Worm (Caenorhabditis elegans): ENCODE measurements around the gene Y53F4B.14.

The Y53F4B.14 gene

DNA sequence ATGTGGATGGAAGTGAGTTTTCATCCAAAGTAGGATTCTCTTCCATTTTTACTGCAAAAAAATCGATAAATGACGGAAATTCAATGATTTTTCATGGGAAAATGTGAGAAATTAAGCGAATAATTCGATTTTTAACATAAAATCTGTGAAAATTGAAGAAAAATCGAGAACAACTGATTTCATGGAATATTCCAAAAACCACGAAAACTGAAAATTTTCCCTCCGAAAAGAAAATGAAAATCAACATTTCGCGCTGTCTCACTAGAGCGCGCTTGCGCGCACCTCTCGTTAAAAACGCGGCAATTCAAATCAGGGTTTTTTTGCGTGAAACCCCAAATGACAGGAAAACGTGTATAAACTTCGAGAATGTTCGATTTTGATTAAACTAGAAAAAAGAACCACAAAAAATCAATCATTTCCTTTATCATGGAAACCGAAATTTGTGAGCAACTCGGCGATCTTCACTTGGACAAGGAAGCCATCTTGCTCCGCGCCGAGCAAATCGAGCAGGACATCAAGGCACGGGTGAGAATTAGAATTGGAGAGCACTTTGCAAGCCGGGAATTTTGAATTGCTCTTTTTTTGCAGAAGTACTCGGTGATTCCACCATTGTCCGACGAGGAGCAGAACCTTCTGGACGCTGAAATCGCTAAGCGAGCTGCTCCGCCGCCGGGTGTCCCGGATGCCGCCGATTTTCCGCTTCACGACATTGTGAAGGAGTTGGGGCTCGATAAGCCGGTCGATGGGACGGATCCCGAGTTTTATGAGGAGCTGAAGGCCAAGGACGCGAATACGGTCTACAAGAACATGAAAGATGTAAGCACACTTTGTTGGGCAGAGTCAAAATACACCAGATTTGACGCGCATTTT, 27.2 kb upstream of the Y53F4B.14 start, which contains the start of the genes Y53F4B.9 and Y53F4B.11 (continued):
- TF ChIP-seq madf-6 (GFP tag; IDR thresholded peaks at IDR 0.05) (peak; percentile 99), die-1 (tag; optimal IDR thresholded peaks at IDR 0.05) (no peak), F55B11.4 (tag; optimal IDR thresholded peaks at IDR 0.05; ENCODE audit: borderline replicate concordance, insufficient read depth) (no peak), sdz-38 (tag; optimal IDR thresholded peaks at IDR 0.05) (no peak), zim-3 (tag; optimal IDR thresholded peaks at IDR 0.05) (no peak), dpl-1 (GFP tag; optimal IDR thresholded peaks at IDR 0.05) (peak; percentile 99), F57A8.1 (GFP tag; optimal IDR thresholded peaks at IDR 0.05) (no peak), aptf-3 (GFP tag; IDR thresholded peaks at IDR 0.05) (no peak), Y53F4B.3 (GFP tag; IDR thresholded peaks at IDR 0.05) (no peak), lsy-27 (tag; optimal IDR thresholded peaks at IDR 0.05; ENCODE audit: borderline replicate concordance, insufficient read depth) (no peak), hlh-26 (GFP tag; conservative IDR thresholded peaks at IDR 0.05) (no peak), him-1 (tag; optimal IDR thresholded peaks at IDR 0.05) (peak; percentile 55), snpc-1.1 (tag; optimal IDR thresholded peaks at IDR 0.05; ENCODE audit: insufficient read depth) (peak; percentile 66), C17E4.6 (GFP tag; IDR thresholded peaks at IDR 0.05) (peak; percentile 73; the same call in 1 of the 2 replicates), Y79H2A.3 (GFP tag; conservative IDR thresholded peaks at IDR 0.05) (0 out of 2 replicates have a peak, but pooled peaks have one; percentile 13), madf-8 (GFP tag; conservative IDR thresholded peaks at IDR 0.05) (peak; percentile 97), ceh-91 (GFP tag; IDR thresholded peaks at IDR 0.05) (peak; percentile 97), ZK185.1 (tag; optimal IDR thresholded peaks at IDR 0.05; ENCODE audit: poor library complexity, severe bottlenecking) (no peak), nhr-80 (tag; optimal IDR thresholded peaks at IDR 0.05) (no peak), mes-4 (tag; optimal IDR thresholded peaks at IDR 0.05) (no peak), ztf-26 (tag; optimal IDR thresholded peaks at IDR 0.05) (no peak), F37B4.10 (GFP tag; IDR thresholded peaks at IDR 0.05) (no peak), rpc-1 (optimal IDR thresholded peaks at IDR 0.05) (no peak), rpc-1 (tag; optimal IDR thresholded peaks at IDR 0.05) (no peak), let-607 (tag; optimal IDR thresholded peaks at IDR 0.05) (no peak), unc-130 (GFP tag; optimal IDR thresholded peaks at IDR 0.05) (peak; percentile 86), ceh-100 (GFP tag; IDR thresholded peaks at IDR 0.05) (peak; percentile 88), xnd-1 (tag; optimal IDR thresholded peaks at IDR 0.05) (peak; percentile 94), athp-1 (tag; optimal IDR thresholded peaks at IDR 0.05) (peak; percentile 69), K11D2.4 (GFP tag; IDR thresholded peaks at IDR 0.05) (0 out of 2 replicates have a peak, but pooled peaks have one; percentile 40), lin-54 (GFP tag; optimal IDR thresholded peaks at IDR 0.05) (peak; percentile 100), rcor-1 (GFP tag; IDR thresholded peaks at IDR 0.05) (peak; percentile 83), sea-2 (GFP tag; IDR thresholded peaks at IDR 0.05) (no peak), C06A6.2 (GFP tag; conservative IDR thresholded peaks at IDR 0.05) (no peak), chd-7 (tag; optimal IDR thresholded peaks at IDR 0.05) (no peak), ceh-27 (GFP tag; optimal IDR thresholded peaks at IDR 0.05) (peak; percentile 67), dpff-1 (tag; optimal IDR thresholded peaks at IDR 0.05) (no peak), hsf-1 (GFP tag; IDR thresholded peaks at IDR 0.05) (peak; percentile 94), B0035.1 (tag; optimal IDR thresholded peaks at IDR 0.05) (no peak), attf-5 (GFP tag; optimal IDR thresholded peaks at IDR 0.05) (peak; percentile 2), hrde-1 (tag; optimal IDR thresholded peaks at IDR 0.05; ENCODE audit: borderline replicate concordance) (no peak), madf-10 (tag; optimal IDR thresholded peaks at IDR 0.05) (no peak), snpc-4 (GFP tag; optimal IDR thresholded peaks at IDR 0.05) (peak; percentile 53), snpc-4 (tag; optimal IDR thresholded peaks at IDR 0.05) (peak; percentile 66 to 86 (median 82)), lin-26 (GFP tag; IDR thresholded peaks at IDR 0.05) (0 out of 2 replicates have a peak, but pooled peaks have one; percentile 10), snpc-3.4 (tag; optimal IDR thresholded peaks at IDR 0.05) (peak; percentile 87)
